Fruit fly (Drosophila melanogaster) whole organism, embryonic: ENCODE data around the gene CG18675.
A peak's percentile ranks its signal among the peaks of the same experiment; 100 is the strongest.

Source experiments
- Aef1 ChIP-seq: fragments of 200-800 bp; sonication (Bioruptor generic); IDR thresholded peaks from 3 replicates; pipeline ENCODE4 v1.3.6; 2022; ENCODE audit warnings: missing biosample characterization, missing genetic modification characterization
- Bteb2 ChIP-seq: fragments of 200-800 bp; sonication (Bioruptor generic); optimal IDR thresholded peaks from 2 replicates; lab custom pipeline; 2016; ENCODE audit warnings: missing biosample characterization, missing genetic modification characterization
- CG10565 ChIP-seq: fragments of 200-800 bp; sonication (Bioruptor generic); optimal IDR thresholded peaks from 3 replicates; lab custom pipeline; 2016; ENCODE audit warnings: missing biosample characterization, mild to moderate bottlenecking, missing genetic modification characterization
- CG11085 ChIP-seq: fragments of 200-800 bp; sonication (Bioruptor generic); IDR thresholded peaks from 2 replicates; pipeline ENCODE4 v1.3.6; 2022; ENCODE audit warnings: missing biosample characterization, missing genetic modification characterization
- CG12071 ChIP-seq: fragments of 200-800 bp; sonication (Bioruptor generic); optimal IDR thresholded peaks from 3 replicates; lab custom pipeline; 2018; ENCODE audit warnings: missing biosample characterization, mild to moderate bottlenecking, missing genetic modification characterization
- CG12391 ChIP-seq: fragments of 200-800 bp; sonication (Bioruptor generic); optimal IDR thresholded peaks from 3 replicates; lab custom pipeline; 2018; ENCODE audit warnings: missing biosample characterization, mild to moderate bottlenecking, missing genetic modification characterization, moderate library complexity
- CG12942 ChIP-seq: fragments of 200-800 bp; sonication (Bioruptor generic); optimal IDR thresholded peaks from 3 replicates; lab custom pipeline; 2016; ENCODE audit warnings: missing biosample characterization, missing genetic modification characterization
- CG15269 ChIP-seq: fragments of 200-800 bp; sonication (Bioruptor generic); optimal IDR thresholded peaks from 2 replicates; lab custom pipeline; 2018; ENCODE audit warnings: missing biosample characterization, mild to moderate bottlenecking, missing genetic modification characterization, moderate library complexity
- CG1529 ChIP-seq: fragments of 200-800 bp; sonication (Bioruptor generic); optimal IDR thresholded peaks from 3 replicates; lab custom pipeline; 2018; ENCODE audit warnings: missing biosample characterization, missing genetic modification characterization
- CG1602 ChIP-seq: fragments of 200-800 bp; sonication (Bioruptor generic); optimal IDR thresholded peaks from 3 replicates; lab custom pipeline; 2016; ENCODE audit warnings: missing biosample characterization, missing genetic modification characterization
- CG17568 ChIP-seq: fragments of 200-800 bp; sonication (Bioruptor generic); optimal IDR thresholded peaks from 2 replicates; lab custom pipeline; 2018; ENCODE audit warnings: missing biosample characterization, mild to moderate bottlenecking, missing genetic modification characterization, moderate library complexity
- CG18262 ChIP-seq: fragments of 200-800 bp; optimal IDR thresholded peaks from 3 replicates; lab custom pipeline; 2019; ENCODE audit warnings: missing biosample characterization, mild to moderate bottlenecking, missing genetic modification characterization, moderate library complexity
- CG1832 ChIP-seq: fragments of 200-800 bp; sonication (Bioruptor generic); optimal IDR thresholded peaks from 2 replicates; lab custom pipeline; 2017; ENCODE audit warnings: missing biosample characterization, mild to moderate bottlenecking, missing genetic modification characterization, inconsistent platforms
- CG2120 ChIP-seq: fragments of 200-800 bp; sonication (Bioruptor generic); optimal IDR thresholded peaks from 3 replicates; lab custom pipeline; 2016; ENCODE audit warnings: missing biosample characterization, missing genetic modification characterization
- CG2202 ChIP-seq: fragments of 200-800 bp; sonication (Bioruptor generic); optimal IDR thresholded peaks from 2 replicates; lab custom pipeline; 2018; ENCODE audit warnings: missing biosample characterization, mild to moderate bottlenecking, missing genetic modification characterization
- CG30431 ChIP-seq: fragments of 200-800 bp; sonication (Bioruptor generic); optimal IDR thresholded peaks from 2 replicates; lab custom pipeline; 2017; ENCODE audit warnings: missing biosample characterization, missing genetic modification characterization
- CG3163 ChIP-seq: fragments of 200-800 bp; sonication (Bioruptor generic); optimal IDR thresholded peaks from 3 replicates; lab custom pipeline; 2016; ENCODE audit warnings: missing biosample characterization, missing genetic modification characterization
- CG4707 ChIP-seq: fragments of 200-800 bp; sonication (Bioruptor generic); optimal IDR thresholded peaks from 2 replicates; lab custom pipeline; 2018; ENCODE audit warnings: missing biosample characterization, mild to moderate bottlenecking, missing genetic modification characterization, moderate library complexity
- CG6683 ChIP-seq: fragments of 200-800 bp; sonication (Bioruptor generic); optimal IDR thresholded peaks from 2 replicates; lab custom pipeline; 2017; ENCODE audit warnings: missing biosample characterization, mild to moderate bottlenecking, missing genetic modification characterization, missing genetic modification reagents
- CG6765 ChIP-seq: fragments of 200-800 bp; sonication (Bioruptor generic); optimal IDR thresholded peaks from 3 replicates; lab custom pipeline; 2017; ENCODE audit warnings: missing biosample characterization, mild to moderate bottlenecking, missing genetic modification characterization
- CG7556 ChIP-seq: fragments of 200-800 bp; sonication (Bioruptor generic); optimal IDR thresholded peaks from 2 replicates; lab custom pipeline; 2017; ENCODE audit warnings: missing biosample characterization, mild to moderate bottlenecking, missing genetic modification characterization
- CTCF ChIP-seq: fragments of 200-800 bp; sonication (Bioruptor generic); optimal IDR thresholded peaks from 2 replicates; lab custom pipeline; 2017; ENCODE audit warnings: missing biosample characterization, mild to moderate bottlenecking, missing genetic modification characterization, moderate library complexity
- Camta ChIP-seq: fragments of 200-800 bp; sonication (Bioruptor generic); optimal IDR thresholded peaks from 2 replicates; lab custom pipeline; 2016; ENCODE audit warnings: missing biosample characterization, missing genetic modification characterization
- D19B ChIP-seq: fragments of 200-800 bp; sonication (Bioruptor generic); optimal IDR thresholded peaks from 2 replicates; lab custom pipeline; 2017; ENCODE audit warnings: missing biosample characterization, mild to moderate bottlenecking, missing genetic modification characterization
- Dll ChIP-seq: fragments of 200-800 bp; sonication (Bioruptor generic); IDR thresholded peaks from 4 replicates; pipeline ENCODE4 v1.3.6; 2022; ENCODE audit warnings: missing biosample characterization, missing genetic modification characterization; ENCODE audit not compliant: partially characterized antibody
- Ets65A ChIP-seq: fragments of 200-800 bp; sonication (Bioruptor generic); peaks from one replicate; lab custom pipeline; 2016; ENCODE audit warnings: missing biosample characterization, missing genetic modification characterization
- HHEX ChIP-seq: fragments of 200-800 bp; sonication (Bioruptor generic); optimal IDR thresholded peaks from 3 replicates; lab custom pipeline; 2017; ENCODE audit warnings: missing biosample characterization, mild to moderate bottlenecking, missing genetic modification characterization, missing genetic modification reagents
- HmgZ ChIP-seq: fragments of 200-800 bp; sonication (Bioruptor generic); optimal IDR thresholded peaks from 2 replicates; lab custom pipeline; 2018; ENCODE audit warnings: missing biosample characterization, mild to moderate bottlenecking, missing genetic modification characterization
- Hr39 ChIP-seq: fragments of >200 bp; optimal IDR thresholded peaks from 2 replicates; lab custom pipeline; 2017
- MTF-1 ChIP-seq: fragments of 200-800 bp; sonication (Bioruptor generic); optimal IDR thresholded peaks from 2 replicates; lab custom pipeline; 2018; ENCODE audit warnings: missing biosample characterization, mild to moderate bottlenecking, missing genetic modification characterization, borderline replicate concordance
- Oli ChIP-seq: fragments of 200-800 bp; sonication (Bioruptor generic); optimal IDR thresholded peaks from 2 replicates; lab custom pipeline; 2018; ENCODE audit warnings: missing biosample characterization, mild to moderate bottlenecking, missing genetic modification characterization, moderate library complexity
- Opbp ChIP-seq: fragments of 200-800 bp; sonication (Bioruptor generic); IDR thresholded peaks from 3 replicates; pipeline ENCODE4 v1.3.6; 2022; ENCODE audit warnings: missing biosample characterization, missing genetic modification characterization; ENCODE audit not compliant: partially characterized antibody
- Trl ChIP-seq, 3 experiments: fragments of >200 bp in 2 of 3; fragments of 200-800 bp in 1 of 3; sonication (Bioruptor generic) in 1 of 3; optimal IDR thresholded peaks; 2 replicates in 1 of 3; 3 replicates in 2 of 3; lab custom pipeline; 2016 to 2017; ENCODE audit warnings: missing biosample characterization in 1 of 3, missing genetic modification characterization in 1 of 3
- btn ChIP-seq: fragments of 200-800 bp; sonication (Bioruptor generic); optimal IDR thresholded peaks from 2 replicates; lab custom pipeline; 2016; ENCODE audit warnings: missing biosample characterization, missing genetic modification characterization
- ci ChIP-seq: fragments of 200-800 bp; sonication (Bioruptor generic); IDR thresholded peaks from 3 replicates; pipeline ENCODE4 v1.3.6; 2022; ENCODE audit warnings: missing biosample characterization, missing genetic modification characterization
- fd102C ChIP-seq: fragments of 200-800 bp; sonication (Bioruptor generic); optimal IDR thresholded peaks from 2 replicates; lab custom pipeline; 2018; ENCODE audit warnings: missing biosample characterization, mild to moderate bottlenecking, missing genetic modification characterization, moderate library complexity
- fru ChIP-seq: fragments of >200 bp; optimal IDR thresholded peaks from 2 replicates; lab custom pipeline; 2017
- grau ChIP-seq: fragments of 200-800 bp; optimal IDR thresholded peaks from 3 replicates; lab custom pipeline; 2019; ENCODE audit warnings: missing biosample characterization, mild to moderate bottlenecking, missing genetic modification characterization, moderate library complexity
- gro ChIP-seq: fragments of 200-800 bp; sonication (Bioruptor generic); optimal IDR thresholded peaks from 2 replicates; lab custom pipeline; 2016; ENCODE audit warnings: missing biosample characterization, missing genetic modification characterization
- hbn ChIP-seq: fragments of 200-800 bp; sonication (Bioruptor generic); IDR thresholded peaks from 2 replicates; pipeline ENCODE4 v1.3.6; 2022; ENCODE audit warnings: missing biosample characterization, missing genetic modification characterization; ENCODE audit not compliant: partially characterized antibody
- lbe ChIP-seq: fragments of 200-800 bp; sonication (Bioruptor generic); optimal IDR thresholded peaks from 2 replicates; lab custom pipeline; 2016; ENCODE audit warnings: missing biosample characterization, mild to moderate bottlenecking, missing genetic modification characterization
- lov ChIP-seq, 2 experiments: fragments of 200-800 bp in 1 of 2; fragments of >200 bp in 1 of 2; sonication (Bioruptor generic) in 1 of 2; IDR thresholded peaks in 1 of 2; optimal IDR thresholded peaks in 1 of 2; 2 replicates in 1 of 2; 3 replicates in 1 of 2; pipeline versions ENCODE4 v1.3.6 to Lab custom; 2017 to 2022; ENCODE audit warnings: missing biosample characterization in 1 of 2, missing genetic modification characterization in 1 of 2
- rib ChIP-seq: fragments of 200-800 bp; sonication (Bioruptor generic); IDR thresholded peaks from 2 replicates; pipeline ENCODE4 v1.3.6; 2022; ENCODE audit warnings: missing biosample characterization, missing genetic modification characterization
- sd ChIP-seq: fragments of 200-800 bp; sonication (Bioruptor generic); optimal IDR thresholded peaks from 3 replicates; lab custom pipeline; 2018; ENCODE audit warnings: missing biosample characterization, mild to moderate bottlenecking, missing genetic modification characterization, moderate library complexity
- shn ChIP-seq: fragments of 200-800 bp; sonication (Bioruptor generic); optimal IDR thresholded peaks from 3 replicates; lab custom pipeline; 2016; ENCODE audit warnings: missing biosample characterization, missing genetic modification characterization
- sim ChIP-seq: fragments of 200-800 bp; sonication (Bioruptor generic); IDR thresholded peaks from 2 replicates; pipeline ENCODE4 v1.3.6; 2022; ENCODE audit warnings: missing biosample characterization, missing genetic modification characterization
- slou ChIP-seq: fragments of 200-800 bp; sonication (Bioruptor generic); optimal IDR thresholded peaks from 3 replicates; lab custom pipeline; 2016; ENCODE audit warnings: missing biosample characterization, missing genetic modification characterization
- sqz ChIP-seq: fragments of 200-800 bp; sonication (Bioruptor generic); optimal IDR thresholded peaks from 3 replicates; lab custom pipeline; 2018; ENCODE audit warnings: missing biosample characterization, mild to moderate bottlenecking, missing genetic modification characterization
- ssp ChIP-seq: fragments of 200-800 bp; sonication (Bioruptor generic); IDR thresholded peaks from 2 replicates; pipeline ENCODE4 v1.3.6; 2022; ENCODE audit warnings: missing biosample characterization, missing genetic modification characterization
- stwl ChIP-seq: fragments of 200-800 bp; sonication (Bioruptor generic); optimal IDR thresholded peaks from 3 replicates; lab custom pipeline; 2018; ENCODE audit warnings: missing biosample characterization, mild to moderate bottlenecking, missing genetic modification characterization, moderate library complexity
- zfh1 ChIP-seq: fragments of 200-800 bp; sonication (Bioruptor generic); IDR thresholded peaks from 3 replicates; pipeline ENCODE4 v1.3.6; 2022; ENCODE audit warnings: missing biosample characterization, missing genetic modification characterization

The CG18675 gene

DNA sequence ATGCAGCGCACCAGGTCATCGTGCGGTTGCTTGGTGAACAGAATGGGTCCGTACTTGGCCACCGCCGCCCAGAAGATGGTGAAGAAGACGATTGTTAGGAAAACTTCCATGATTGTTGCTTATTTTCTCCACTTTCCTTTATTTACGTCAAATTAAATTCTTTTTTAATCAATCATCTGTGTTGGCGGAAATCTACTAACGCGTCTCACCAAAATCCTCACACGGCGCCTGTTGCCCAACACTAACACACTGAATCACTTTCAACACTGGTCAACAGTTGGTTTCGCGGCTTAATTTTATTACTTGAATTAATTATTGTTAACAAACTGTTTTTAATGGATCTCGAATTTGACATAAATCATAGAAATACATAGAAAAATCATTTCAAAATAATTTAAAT is 13.0 kb downstream of the CG18675 start, which contains the start of gene VhaM9.7-c (continued):
- no peak for TF ChIP-seq CG6765 (GFP tag; lab: Kevin White, UChicago)
- TF ChIP-seq fd102C (GFP tag; lab: Kevin White, UChicago): no peak
- peak; percentile 94 for TF ChIP-seq Ets65A
- no peak for TF ChIP-seq CG3163 (GFP tag; lab: Kevin White, UChicago)
- TF ChIP-seq slou (GFP tag; lab: Kevin White, UChicago): no peak
- TF ChIP-seq CG1529 (GFP tag; lab: Kevin White, UChicago): no peak
- TF ChIP-seq sd (tag; lab: Kevin White, UChicago): peak; percentile 42
- no peak for TF ChIP-seq D19B (GFP tag; lab: Kevin White, UChicago)
- no peak for TF ChIP-seq ci
- peak; percentile 26 for TF ChIP-seq grau (tag; lab: Kevin White, UChicago)
- peak; percentile 6 for TF ChIP-seq sqz
- peak; percentile 16 for TF ChIP-seq CG12391
- TF ChIP-seq CG11085 (GFP tag; lab: Robert Waterston, UW): no peak
- TF ChIP-seq stwl (tag; lab: Kevin White, UChicago): peak; percentile 96
- peak; percentile 7 for TF ChIP-seq CG7556 (GFP tag; lab: Kevin White, UChicago)
- no peak for TF ChIP-seq btn
- peak; percentile 2 for TF ChIP-seq CG12942 (GFP tag; lab: Kevin White, UChicago)
- no peak for TF ChIP-seq lov (optimal IDR thresholded peaks at IDR 0.05; lab: Kevin White, UChicago)
- no peak for TF ChIP-seq lov (GFP tag; IDR thresholded peaks at IDR 0.05; lab: Robert Waterston, UW)
- no peak for TF ChIP-seq MTF-1
- no peak for TF ChIP-seq Aef1 (GFP tag; lab: Robert Waterston, UW)
- TF ChIP-seq CG30431: no peak
- peak; percentile 38 for TF ChIP-seq Bteb2
- TF ChIP-seq CG15269 (tag; lab: Kevin White, UChicago): no peak
- no peak for TF ChIP-seq CG2202 (tag; lab: Kevin White, UChicago)
- TF ChIP-seq CG6683 (GFP tag; lab: Kevin White, UChicago): no peak
- TF ChIP-seq HmgZ (tag; lab: Kevin White, UChicago): peak; percentile 60
- TF ChIP-seq gro (GFP tag; lab: Kevin White, UChicago): peak; percentile 59
- TF ChIP-seq CG12071 (GFP tag; lab: Kevin White, UChicago): no peak
- TF ChIP-seq ssp (GFP tag; lab: Robert Waterston, UW): peak; percentile 17; the same call in 1 of the 2 replicates
- TF ChIP-seq HHEX (GFP tag; lab: Kevin White, UChicago): no peak
- no peak for TF ChIP-seq CG1832 (GFP tag; lab: Kevin White, UChicago)
- peak; percentile 70 for TF ChIP-seq CG2120 (GFP tag; lab: Kevin White, UChicago)
- TF ChIP-seq CG1602: no peak
- no peak for TF ChIP-seq Hr39 (lab: Kevin White, UChicago)
- no peak for TF ChIP-seq Trl (optimal IDR thresholded peaks at IDR 0.05; lab: Kevin White, UChicago)
- TF ChIP-seq Trl (GFP tag; optimal IDR thresholded peaks at IDR 0.05; lab: Kevin White, UChicago): peak; percentile 22
- TF ChIP-seq CG10565 (GFP tag; lab: Kevin White, UChicago): no peak
- no peak for TF ChIP-seq Oli
- TF ChIP-seq CG4707 (GFP tag; lab: Kevin White, UChicago): peak; percentile 28
- TF ChIP-seq Dll (GFP tag; lab: Robert Waterston, UW): 0 out of 4 replicates have a peak, but pooled peaks have one; percentile 16
- TF ChIP-seq Camta (GFP tag; lab: Kevin White, UChicago): peak; percentile 2
- TF ChIP-seq hbn: peak; percentile 45; the same call in 1 of the 2 replicates
- TF ChIP-seq shn (GFP tag; lab: Kevin White, UChicago): peak; percentile 40
- 0 out of 3 replicates have a peak, but pooled peaks have one; percentile 29 for TF ChIP-seq Opbp (GFP tag; lab: Robert Waterston, UW)
- TF ChIP-seq fru (lab: Kevin White, UChicago): no peak
- no peak for TF ChIP-seq rib (GFP tag; lab: Robert Waterston, UW)
- TF ChIP-seq zfh1 (GFP tag; lab: Robert Waterston, UW): 0 out of 3 replicates have a peak, but pooled peaks have one; percentile 38
- TF ChIP-seq CTCF: no peak
- TF ChIP-seq sim: no peak
- no peak for TF ChIP-seq CG17568 (GFP tag; lab: Kevin White, UChicago)
- no peak for TF ChIP-seq lbe (GFP tag; lab: Kevin White, UChicago)
- no peak for TF ChIP-seq CG18262 (tag; lab: Kevin White, UChicago)
